Worm (Caenorhabditis elegans): ENCODE measurements around the gene ZK546.19.

DNA sequence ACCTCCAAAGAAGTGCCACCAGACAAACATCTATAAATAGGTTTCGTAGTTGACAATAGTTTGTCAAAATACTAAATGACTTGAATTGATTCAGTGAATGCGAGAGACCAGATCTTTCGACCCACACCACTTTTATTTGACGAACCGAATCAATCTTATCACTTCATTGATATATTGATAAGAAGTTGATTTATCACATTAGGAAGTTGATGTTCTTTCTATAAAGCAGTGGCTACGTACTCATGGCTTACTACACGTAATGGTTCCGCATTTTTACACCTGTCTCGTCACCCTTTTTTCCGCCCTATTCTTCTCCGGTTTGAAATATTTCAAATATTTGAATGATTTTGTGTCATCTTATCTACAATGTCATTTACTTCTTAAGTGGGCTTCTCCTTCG, 20.9 kb upstream of the ZK546.19 start:
- no peak for TF ChIP-seq lin-39 (tag; optimal IDR thresholded peaks at IDR 0.05)
- TF ChIP-seq nhr-25 (tag; optimal IDR thresholded peaks at IDR 0.05) = no peak

All from whole organism, L2 larva.